Fruit fly (Drosophila melanogaster) S2 (cell line): Measurements from ENCODE around the gene CG7492.

Experiments
- CG8478 ChIP-seq: fragments of >200 bp; optimal IDR thresholded peaks from 2 replicates; lab custom pipeline; 2018
- CTCF ChIP-seq, 2 experiments: fragments of >200 bp; optimal IDR thresholded peaks; 2 replicates each; lab custom pipeline; 2018

DNA sequence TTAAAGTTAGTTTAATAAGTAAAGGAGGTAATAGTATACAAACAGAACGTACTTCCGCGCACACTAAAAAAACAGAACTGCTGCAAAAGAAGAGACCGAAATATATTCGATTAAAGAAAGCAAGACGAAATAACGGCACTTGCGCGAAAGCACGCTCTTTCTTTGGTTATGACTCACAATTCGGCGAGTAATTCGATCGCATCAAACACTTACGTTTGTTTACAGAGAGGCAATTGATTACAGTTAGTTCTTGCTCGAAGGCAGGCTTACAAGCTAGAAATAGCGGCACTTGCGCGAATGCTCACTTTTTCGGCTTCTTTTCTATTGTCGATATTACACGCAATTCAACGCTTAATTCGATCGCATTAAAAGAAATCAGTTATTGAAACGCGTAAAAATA is 4.3 kb downstream of the CG7492 start, which contains the start of gene CG32373:
- TF ChIP-seq CG8478 (lab: Kevin White, UChicago), result no peak
- TF ChIP-seq CTCF (optimal IDR thresholded peaks at IDR 0.05; lab: Kevin White, UChicago), result no peak
